Fruit fly (Drosophila melanogaster): ENCODE results near the gene CG17030.

DNA sequence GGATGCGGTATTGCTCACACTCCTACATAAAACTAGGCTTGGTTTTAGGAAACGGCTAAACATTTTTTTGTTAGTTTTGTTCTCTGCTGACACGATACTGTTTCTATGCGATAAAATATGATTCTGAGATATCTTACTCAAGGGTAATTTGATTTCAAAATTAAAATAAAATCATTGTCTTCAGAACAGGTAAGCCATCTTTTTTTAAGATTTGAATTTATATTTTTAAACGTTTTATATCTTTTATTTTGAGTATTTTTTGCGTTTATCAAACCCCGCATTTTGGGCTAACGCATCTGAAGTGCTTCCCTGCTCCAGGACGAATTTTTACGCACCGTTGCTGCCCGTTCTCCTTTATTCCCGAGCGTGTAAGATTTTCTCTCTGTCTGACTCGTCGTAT is 31.5 kb upstream of the CG17030 start, which contains the start of gene ATPsynCF6L:
- TF ChIP-seq CG33557 (GFP tag; optimal IDR thresholded peaks at IDR 0.05) (no peak), fd64A (GFP tag; optimal IDR thresholded peaks at IDR 0.05) (no peak), sob (GFP tag; IDR thresholded peaks at IDR 0.05) (no peak), Drgx (GFP tag; IDR thresholded peaks at IDR 0.05) (no peak), pb (GFP tag; optimal IDR thresholded peaks at IDR 0.05) (no peak), CG7987 (GFP tag; optimal IDR thresholded peaks at IDR 0.05) (no peak), CG10543 (GFP tag; optimal IDR thresholded peaks at IDR 0.05) (no peak), CG2120 (GFP tag; optimal IDR thresholded peaks at IDR 0.05) (no peak)

All from whole organism, embryonic.